Fruit fly (Drosophila melanogaster): Measurements from ENCODE around the gene PolA2.
A peak's percentile ranks its signal among the peaks of the same experiment; 100 is the strongest.

The PolA2 gene

DNA sequence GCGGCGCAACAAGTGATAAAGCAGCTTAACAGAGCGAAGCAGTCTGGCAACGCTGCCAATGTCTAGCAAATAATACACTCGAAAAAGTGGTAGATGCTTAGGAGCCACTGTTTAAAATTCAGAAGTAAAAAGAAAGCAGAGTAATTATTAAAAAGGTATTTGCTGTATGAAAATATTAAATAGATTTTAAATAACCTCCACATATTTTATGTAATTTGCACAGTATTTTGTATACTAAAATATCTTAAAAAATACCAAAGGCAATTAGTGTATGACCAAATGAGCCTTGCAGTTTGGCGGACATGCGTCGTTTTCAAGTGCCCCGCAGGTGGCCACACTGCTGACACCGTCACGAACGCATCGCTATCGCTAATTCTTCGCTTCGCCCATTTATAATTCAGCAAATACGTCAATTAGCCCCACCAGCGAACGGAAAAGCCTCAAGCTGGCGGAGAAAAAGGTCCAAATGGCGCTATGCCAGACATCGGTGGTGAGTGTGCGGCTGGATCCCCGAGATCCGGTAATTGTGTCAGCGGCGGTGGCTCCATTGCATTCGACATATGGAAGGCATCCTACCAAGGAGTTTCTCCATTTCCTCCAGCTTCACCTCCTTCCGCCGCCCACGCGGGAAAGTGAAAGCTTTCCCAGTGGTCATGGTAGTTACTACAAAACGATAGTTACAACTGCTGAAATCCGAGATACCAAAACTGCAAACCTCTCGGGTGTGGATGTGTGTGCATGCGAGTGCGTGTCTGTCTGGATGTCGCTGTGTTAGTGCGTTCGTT lies 14.4 kb downstream of the PolA2 start, which contains the start of gene pll (continued):
- peak in 1 of 3 experiments; percentile 64 for TF ChIP-seq Stat92E (GFP tag; optimal IDR thresholded peaks at IDR 0.05)
- TF ChIP-seq CG2129 (GFP tag; IDR thresholded peaks at IDR 0.05; ENCODE audit: partially characterized antibody) = no peak
- peak; percentile 61; the same call in 1 of the 2 replicates for TF ChIP-seq CG8765 (GFP tag; IDR thresholded peaks at IDR 0.05)
- peak; percentile 89 for TF ChIP-seq mam (GFP tag; optimal IDR thresholded peaks at IDR 0.05)
- TF ChIP-seq Ets65A (GFP tag) = peak; percentile 96
- TF ChIP-seq bsh (GFP tag; optimal IDR thresholded peaks at IDR 0.05) = peak in 1 of 2 experiments; percentile 84
- TF ChIP-seq CG15269 (tag; optimal IDR thresholded peaks at IDR 0.05) = peak; percentile 87
- TF ChIP-seq yki (optimal IDR thresholded peaks at IDR 0.05) = no peak
- TF ChIP-seq Hr51 (GFP tag; optimal IDR thresholded peaks at IDR 0.05) = peak; percentile 70 to 77
- TF ChIP-seq Optix (GFP tag; IDR thresholded peaks at IDR 0.05) = 0 out of 3 replicates have a peak, but pooled peaks have one; percentile 41
- peak; percentile 58; the same call in 1 of the 3 replicates for TF ChIP-seq CG11560 (tag; IDR thresholded peaks at IDR 0.05)
- peak; percentile 5; the same call in 1 of the 2 replicates for TF ChIP-seq danr (GFP tag; IDR thresholded peaks at IDR 0.05)
- TF ChIP-seq knrl (GFP tag; IDR thresholded peaks at IDR 0.05; ENCODE audit: partially characterized antibody) = peak; percentile 56; the same call in 1 of the 3 replicates
- TF ChIP-seq Ssrp (tag; optimal IDR thresholded peaks at IDR 0.05) = peak; percentile 70
- TF ChIP-seq Opbp (GFP tag; IDR thresholded peaks at IDR 0.05; ENCODE audit: partially characterized antibody) = peak; percentile 42; the same call in 2 of the 3 replicates
- TF ChIP-seq CG18011 (GFP tag; optimal IDR thresholded peaks at IDR 0.05) = peak; percentile 48
- peak; percentile 62 for TF ChIP-seq stwl (tag; optimal IDR thresholded peaks at IDR 0.05)
- peak; percentile 62 for TF ChIP-seq CG5245 (GFP tag; optimal IDR thresholded peaks at IDR 0.05)
- TF ChIP-seq CG34224 (GFP tag; IDR thresholded peaks at IDR 0.05; ENCODE audit: partially characterized antibody) = no peak
- peak; percentile 93 for TF ChIP-seq pzg (GFP tag; optimal IDR thresholded peaks at IDR 0.05)
- peak; percentile 71 for TF ChIP-seq Nf-YC (tag; optimal IDR thresholded peaks at IDR 0.05)
- no peak for TF ChIP-seq cad (GFP tag; optimal IDR thresholded peaks at IDR 0.05)
- TF ChIP-seq sr (GFP tag; IDR thresholded peaks at IDR 0.05) = peak; percentile 63; the same call in 2 of the 3 replicates
- TF ChIP-seq CG9727 (GFP tag; optimal IDR thresholded peaks at IDR 0.05) = peak; percentile 82
- peak; percentile 66 for TF ChIP-seq CG18764 (GFP tag; optimal IDR thresholded peaks at IDR 0.05)
- TF ChIP-seq Nf-YA (GFP tag; IDR thresholded peaks at IDR 0.05) = peak; percentile 77
- peak; percentile 84 for TF ChIP-seq Ets97D (GFP tag; optimal IDR thresholded peaks at IDR 0.05)
- peak; percentile 61 for TF ChIP-seq Hmx (GFP tag; optimal IDR thresholded peaks at IDR 0.05)
- TF ChIP-seq CG16779 (GFP tag; IDR thresholded peaks at IDR 0.05) = peak; percentile 86
- TF ChIP-seq trh (GFP tag; optimal IDR thresholded peaks at IDR 0.05) = peak; percentile 22
- TF ChIP-seq Atf-2 (GFP tag; optimal IDR thresholded peaks at IDR 0.05) = peak; percentile 27
- peak; percentile 40 for TF ChIP-seq salm (tag; optimal IDR thresholded peaks at IDR 0.05)
- peak; percentile 0 for TF ChIP-seq CG15479 (GFP tag; optimal IDR thresholded peaks at IDR 0.05)
- peak; percentile 96 for TF ChIP-seq CG9797 (GFP tag; optimal IDR thresholded peaks at IDR 0.05)
- TF ChIP-seq otp (GFP tag; IDR thresholded peaks at IDR 0.05) = peak; percentile 83; the same call in 2 of the 3 replicates
- TF ChIP-seq Spps (tag; optimal IDR thresholded peaks at IDR 0.05) = peak; percentile 57
- TF ChIP-seq CG8281 (tag; optimal IDR thresholded peaks at IDR 0.05) = no peak
- peak; percentile 87 for TF ChIP-seq CG34422 (GFP tag; IDR thresholded peaks at IDR 0.05)
- TF ChIP-seq HmgD (GFP tag; optimal IDR thresholded peaks at IDR 0.05) = peak; percentile 63
- TF ChIP-seq Usf (GFP tag; optimal IDR thresholded peaks at IDR 0.05) = no peak
- peak; percentile 48 for TF ChIP-seq CG3065 (GFP tag; optimal IDR thresholded peaks at IDR 0.05)
- peak; percentile 91 for TF ChIP-seq CG17328 (GFP tag; IDR thresholded peaks at IDR 0.05)
- peak; percentile 38 for TF ChIP-seq CG8089 (GFP tag; optimal IDR thresholded peaks at IDR 0.05)
- peak; percentile 58 for TF ChIP-seq CG15696 (tag; optimal IDR thresholded peaks at IDR 0.05)
- TF ChIP-seq D19B (GFP tag; optimal IDR thresholded peaks at IDR 0.05) = no peak
- TF ChIP-seq schlank (tag; optimal IDR thresholded peaks at IDR 0.05) = peak; percentile 50
- peak; percentile 82 for TF ChIP-seq hkb (optimal IDR thresholded peaks at IDR 0.05)
- TF ChIP-seq hkb (GFP tag; IDR thresholded peaks at IDR 0.05) = peak; percentile 89

Measured in whole organism, embryonic.